Worm (Caenorhabditis elegans) whole organism, early embryonic: ENCODE data around the gene let-60.
A peak's percentile ranks its signal among the peaks of the same experiment; 100 is the strongest.

Experiments
- B0310.2 ChIP-seq: sonication (generic microtip); optimal IDR thresholded peaks from 2 replicates; lab custom pipeline; 2016; ENCODE audit warnings: mild to moderate bottlenecking, missing genetic modification characterization, missing compliant biosample characterization
- F13C5.2 ChIP-seq: sonication (generic microtip); optimal IDR thresholded peaks from 2 replicates; lab custom pipeline; 2017; ENCODE audit warnings: mild to moderate bottlenecking, missing genetic modification characterization, inconsistent platforms, missing compliant biosample characterization
- aly-1 ChIP-seq: sonication (generic microtip); optimal IDR thresholded peaks from 2 replicates; lab custom pipeline; 2016; ENCODE audit warnings: missing genetic modification characterization, missing compliant biosample characterization
- ama-1 ChIP-seq: fragments of 150-350 bp; optimal IDR thresholded peaks from 2 replicates; lab custom pipeline; 2014
- ceh-13 ChIP-seq: fragments of 200-800 bp; sonication (Bioruptor generic); optimal IDR thresholded peaks from 2 replicates; lab custom pipeline; 2018; ENCODE audit warnings: mild to moderate bottlenecking, missing genetic modification characterization, missing compliant biosample characterization
- ceh-36 ChIP-seq: sonication (generic microtip); optimal IDR thresholded peaks from 2 replicates; lab custom pipeline; 2016; ENCODE audit warnings: missing genetic modification characterization, inconsistent platforms, missing compliant biosample characterization
- ets-7 ChIP-seq: sonication (generic microtip); optimal IDR thresholded peaks from 2 replicates; lab custom pipeline; 2016; ENCODE audit warnings: missing genotype, missing genetic modification characterization, missing compliant biosample characterization
- flt-1 ChIP-seq: fragments of 200-800 bp; sonication (Bioruptor generic); IDR thresholded peaks from 2 replicates; pipeline ENCODE4 v1.3.6; 2022; ENCODE audit warnings: missing genetic modification characterization, missing compliant biosample characterization
- hmbx-1 ChIP-seq: sonication (generic microtip); optimal IDR thresholded peaks from 2 replicates; lab custom pipeline; 2016; ENCODE audit warnings: mild to moderate bottlenecking, missing genetic modification characterization, missing compliant biosample characterization
- hmg-4 ChIP-seq: fragments of 200-800 bp; sonication (Bioruptor generic); optimal IDR thresholded peaks from 2 replicates; lab custom pipeline; 2018; ENCODE audit warnings: mild to moderate bottlenecking, missing genetic modification characterization, missing compliant biosample characterization
- hnd-1 ChIP-seq: sonication (generic microtip); optimal IDR thresholded peaks from 2 replicates; lab custom pipeline; 2016; ENCODE audit warnings: missing genetic modification characterization, missing compliant biosample characterization
- pes-1 ChIP-seq: fragments of 200-800 bp; sonication (Bioruptor generic); IDR thresholded peaks from 2 replicates; pipeline ENCODE4 v1.3.6; 2022; ENCODE audit warnings: missing genetic modification reagents, missing genetic modification characterization, missing compliant biosample characterization
- scrt-1 ChIP-seq: fragments of 200-800 bp; sonication (Bioruptor generic); IDR thresholded peaks from 2 replicates; pipeline ENCODE4 v1.3.6; 2022; ENCODE audit warnings: missing genetic modification characterization, missing compliant biosample characterization
- sea-1 ChIP-seq: fragments of 200-800 bp; sonication (Bioruptor generic); conservative IDR thresholded peaks from 2 replicates; pipeline ENCODE4 v1.3.6; 2022; ENCODE audit warnings: missing genetic modification characterization, missing compliant biosample characterization
- tbx-11 ChIP-seq: fragments of 200-800 bp; sonication (Bioruptor generic); IDR thresholded peaks from 2 replicates; pipeline ENCODE4 v1.3.6; 2022; ENCODE audit warnings: missing genetic modification characterization, missing compliant biosample characterization
- tbx-37 ChIP-seq: fragments of 200-800 bp; sonication (Bioruptor generic); conservative IDR thresholded peaks from 2 replicates; pipeline ENCODE4 v1.3.6; 2022; ENCODE audit warnings: missing genetic modification reagents, missing genetic modification characterization, missing compliant biosample characterization
- tra-4 ChIP-seq: sonication (generic microtip); optimal IDR thresholded peaks from 2 replicates; lab custom pipeline; 2017; ENCODE audit warnings: missing genetic modification characterization, missing compliant biosample characterization

let-60 gene

DNA sequence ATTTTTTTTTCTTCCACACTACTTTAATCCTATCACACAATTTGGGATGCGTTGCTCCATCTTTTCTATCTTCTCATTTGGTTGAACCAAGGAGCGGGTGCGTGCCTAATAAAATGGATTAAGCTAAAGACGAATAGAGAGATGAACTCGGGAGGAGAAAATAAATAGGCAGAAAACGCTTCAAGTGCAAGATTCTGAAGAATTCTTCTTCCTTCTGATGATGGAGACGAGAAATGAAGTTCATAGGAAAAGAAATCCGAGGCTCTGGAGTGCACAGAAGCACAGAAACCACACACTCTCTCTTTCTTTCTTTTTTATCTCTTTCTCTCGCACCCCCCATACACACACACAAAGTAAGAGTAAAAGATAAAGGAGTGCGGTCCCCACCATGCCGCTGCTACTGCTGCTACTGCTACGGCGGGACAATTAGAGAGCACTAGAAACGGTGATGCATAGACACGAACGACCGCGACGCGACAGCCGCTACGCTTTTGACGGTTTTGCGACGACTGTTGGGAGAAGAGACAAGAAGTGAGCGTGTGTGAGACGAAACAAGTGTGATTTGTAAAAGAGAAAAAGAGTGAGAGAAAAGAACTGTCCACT, 1.3 kb upstream of the let-60 start:
- TF ChIP-seq pes-1: 0 out of 2 replicates have a peak, but pooled peaks have one; percentile 38
- peak; percentile 35 for TF ChIP-seq aly-1 (tag; lab: Kevin White, UChicago)
- no peak for TF ChIP-seq flt-1 (GFP tag; lab: Robert Waterston, UW)
- TF ChIP-seq ama-1 (lab: Kevin White, UChicago): no peak
- TF ChIP-seq hmbx-1: no peak
- peak; percentile 82 for TF ChIP-seq hmg-4 (GFP tag; lab: Kevin White, UChicago)
- no peak for TF ChIP-seq ceh-13 (GFP tag; lab: Kevin White, UChicago)
- peak; percentile 48 for TF ChIP-seq F13C5.2 (tag; lab: Kevin White, UChicago)

DNA sequence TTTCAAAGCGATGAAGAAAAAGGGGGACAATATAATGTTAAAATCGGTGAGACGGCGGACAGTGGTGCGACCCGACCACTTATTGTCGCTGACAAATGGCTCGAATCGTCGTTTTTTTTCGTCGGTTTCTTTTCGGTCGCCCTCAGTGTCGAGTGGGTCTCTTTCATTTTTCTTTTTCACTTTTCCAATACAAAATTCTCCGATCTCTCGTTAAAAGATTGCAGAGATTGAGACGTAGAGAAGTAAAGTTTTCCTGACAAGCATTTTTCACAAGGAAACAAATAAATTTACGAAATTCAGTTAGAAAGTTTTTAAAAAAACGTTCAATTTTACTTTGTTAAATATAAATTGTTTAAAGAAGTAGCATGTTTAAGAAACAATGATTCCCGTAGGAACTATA, 636 bp upstream of the let-60 start:
- TF ChIP-seq ceh-36 (tag; lab: Kevin White, UChicago): no peak

- TF ChIP-seq ceh-36 (tag; lab: Kevin White, UChicago) (no peak), sea-1 (GFP tag; lab: Robert Waterston, UW) (no peak), ama-1 (lab: Kevin White, UChicago) (no peak), hnd-1 (tag; lab: Kevin White, UChicago) (no peak), B0310.2 (no peak), flt-1 (GFP tag; lab: Robert Waterston, UW) (no peak), ets-7 (tag; lab: Kevin White, UChicago) (no peak)
These were observed 2.9 kb downstream of the let-60 start, which contains the start of gene ZK792.5 for ce11 chrIV:11688018-11688417. TSS of gene ZK792.5 (minus strand) at chrIV:11688118.

DNA sequence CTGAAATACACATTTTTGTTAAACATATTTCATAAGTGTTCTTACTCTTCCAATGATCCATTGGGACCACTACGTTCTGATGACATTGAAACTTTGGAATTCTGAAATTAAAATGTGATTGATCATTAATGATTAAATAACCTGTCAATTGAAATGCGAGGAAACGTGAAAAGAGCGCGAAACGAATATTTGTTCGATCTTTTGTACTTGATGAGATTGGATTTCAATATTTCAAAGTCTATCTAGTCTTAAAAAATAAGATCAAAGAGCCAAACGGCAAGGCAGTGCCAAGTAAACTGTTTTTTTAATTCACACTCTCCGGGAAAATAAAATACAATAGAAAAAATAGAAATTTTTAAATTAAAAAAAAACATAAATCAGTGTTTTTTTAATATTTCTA, 9.0 kb downstream of the let-60 start, which contains the start of gene ZK792.4:
Gene ZK792.4, minus strand, starts transcription at position 101 of the 400 bp plus-strand sequence.
- no peak for TF ChIP-seq ceh-36 (tag; lab: Kevin White, UChicago)
- TF ChIP-seq pes-1: no peak
- TF ChIP-seq ceh-13 (GFP tag; lab: Kevin White, UChicago): no peak
- no peak for TF ChIP-seq B0310.2
- no peak for TF ChIP-seq ets-7 (tag; lab: Kevin White, UChicago)
- no peak for TF ChIP-seq scrt-1 (GFP tag; lab: Robert Waterston, UW)
- no peak for TF ChIP-seq aly-1 (tag; lab: Kevin White, UChicago)
- TF ChIP-seq tbx-37 (GFP tag; lab: Robert Waterston, UW): no peak
- TF ChIP-seq sea-1 (GFP tag; lab: Robert Waterston, UW): no peak
- TF ChIP-seq hmbx-1: no peak
- TF ChIP-seq tbx-11: no peak
- TF ChIP-seq hnd-1 (tag; lab: Kevin White, UChicago): no peak
- no peak for TF ChIP-seq ama-1 (lab: Kevin White, UChicago)
- TF ChIP-seq hmg-4 (GFP tag; lab: Kevin White, UChicago): no peak
- no peak for TF ChIP-seq flt-1 (GFP tag; lab: Robert Waterston, UW)

DNA sequence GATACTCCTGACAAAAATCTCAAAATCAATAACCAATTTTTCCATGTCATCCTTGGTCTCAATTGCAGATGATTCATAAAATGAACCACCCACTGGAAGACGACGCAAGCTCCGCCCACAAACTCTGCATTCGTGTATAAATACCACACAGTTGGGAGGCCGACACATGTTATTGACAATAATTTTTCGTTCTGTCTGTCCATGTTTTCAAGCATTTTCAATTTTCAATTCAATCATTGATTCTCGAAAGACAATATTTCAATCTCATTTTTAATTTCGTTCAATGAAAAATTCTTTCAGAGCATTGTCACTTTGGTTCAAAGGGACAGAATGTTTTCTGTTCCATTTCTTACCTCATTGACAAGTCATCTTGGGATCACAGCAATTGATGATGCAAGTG, 14.8 kb downstream of the let-60 start, which contains the start of gene inx-9:
Gene inx-9, plus strand, starts transcription at position 301 of the 400 bp plus-strand sequence.
- TF ChIP-seq B0310.2 (no peak), flt-1 (GFP tag; lab: Robert Waterston, UW) (no peak), tbx-11 (no peak), tra-4 (no peak), hmbx-1 (no peak), ceh-13 (GFP tag; lab: Kevin White, UChicago) (no peak)

ce11 chrIV:11673543-11673942, 17.3 kb downstream of the let-60 start, which contains the start of gene inx-8:
TSS of gene inx-8 (plus strand) at chrIV:11673843.
- TF ChIP-seq ceh-13 (GFP tag; lab: Kevin White, UChicago): no peak
- no peak for TF ChIP-seq sea-1 (GFP tag; lab: Robert Waterston, UW)
- TF ChIP-seq hmg-4 (GFP tag; lab: Kevin White, UChicago): no peak

ce11 chrIV:11668001-11668400, 22.9 kb downstream of the let-60 start, which contains the start of gene atg-4.2:
TSS of gene atg-4.2 (plus strand) at chrIV:11668024.
- no peak for TF ChIP-seq pes-1
- TF ChIP-seq ama-1 (lab: Kevin White, UChicago): no peak
- TF ChIP-seq aly-1 (tag; lab: Kevin White, UChicago): no peak
- no peak for TF ChIP-seq ceh-13 (GFP tag; lab: Kevin White, UChicago)
- TF ChIP-seq tbx-37 (GFP tag; lab: Robert Waterston, UW): no peak
- TF ChIP-seq hnd-1 (tag; lab: Kevin White, UChicago): no peak
- no peak for TF ChIP-seq flt-1 (GFP tag; lab: Robert Waterston, UW)
- TF ChIP-seq tra-4: no peak
- no peak for TF ChIP-seq ets-7 (tag; lab: Kevin White, UChicago)
- TF ChIP-seq hmg-4 (GFP tag; lab: Kevin White, UChicago): no peak
- no peak for TF ChIP-seq scrt-1 (GFP tag; lab: Robert Waterston, UW)
- no peak for TF ChIP-seq B0310.2
- TF ChIP-seq sea-1 (GFP tag; lab: Robert Waterston, UW): no peak
- TF ChIP-seq tbx-11: no peak
- TF ChIP-seq F13C5.2 (tag; lab: Kevin White, UChicago): no peak
- no peak for TF ChIP-seq ceh-36 (tag; lab: Kevin White, UChicago)
- no peak for TF ChIP-seq hmbx-1

DNA sequence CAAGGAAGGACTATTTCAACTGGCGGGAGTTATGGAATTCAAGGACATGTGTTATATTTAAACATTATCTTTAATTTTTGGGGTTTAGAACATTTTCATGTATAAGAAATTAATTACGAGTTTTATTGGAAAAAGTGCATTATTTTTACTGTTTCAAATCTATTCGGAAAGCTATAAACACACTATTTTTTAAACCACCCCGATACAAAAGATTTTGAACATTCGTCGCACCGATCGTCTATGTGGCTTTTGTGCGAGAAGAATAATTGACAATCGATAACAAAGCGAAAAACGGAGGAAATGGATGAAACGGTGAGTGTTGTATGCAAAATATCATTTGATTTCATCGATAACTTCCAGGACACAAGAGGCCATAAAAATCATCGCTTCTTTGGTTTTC, 25.9 kb downstream of the let-60 start, which contains the start of gene ZK809.9:
Gene ZK809.9, plus strand, starts transcription at position 301 of the 400 bp plus-strand sequence.
- TF ChIP-seq sea-1 (GFP tag; lab: Robert Waterston, UW): no peak
- no peak for TF ChIP-seq ceh-13 (GFP tag; lab: Kevin White, UChicago)
- TF ChIP-seq pes-1: no peak
- no peak for TF ChIP-seq aly-1 (tag; lab: Kevin White, UChicago)
- no peak for TF ChIP-seq B0310.2
- TF ChIP-seq hmbx-1: no peak
- no peak for TF ChIP-seq ets-7 (tag; lab: Kevin White, UChicago)
- TF ChIP-seq hmg-4 (GFP tag; lab: Kevin White, UChicago): no peak
- no peak for TF ChIP-seq hnd-1 (tag; lab: Kevin White, UChicago)
- no peak for TF ChIP-seq F13C5.2 (tag; lab: Kevin White, UChicago)
